Fruit fly (Drosophila melanogaster) whole organism, prepupa: ENCODE measurements around the gene CecA1.

Experiments used
- CG10631 ChIP-seq: fragments of 200-800 bp; sonication (Bioruptor generic); optimal IDR thresholded peaks from 2 replicates; lab custom pipeline; 2016; ENCODE audit warnings: missing biosample characterization, missing genetic modification characterization
- CG34406 ChIP-seq: fragments of 200-800 bp; sonication (Bioruptor generic); optimal IDR thresholded peaks from 3 replicates; lab custom pipeline; 2016; ENCODE audit warnings: missing biosample characterization, missing genetic modification characterization
- CG6854 ChIP-seq: fragments of 200-800 bp; sonication (Bioruptor generic); optimal IDR thresholded peaks from 2 replicates; lab custom pipeline; 2017; ENCODE audit warnings: missing biosample characterization, mild to moderate bottlenecking, missing genetic modification characterization
- CG9139 ChIP-seq: fragments of 200-800 bp; sonication (Bioruptor generic); optimal IDR thresholded peaks from 3 replicates; lab custom pipeline; 2017; ENCODE audit warnings: missing biosample characterization, mild to moderate bottlenecking, missing genetic modification characterization
- Eip93F ChIP-seq: fragments of 200-800 bp; sonication (Bioruptor generic); optimal IDR thresholded peaks from 2 replicates; lab custom pipeline; 2016; ENCODE audit warnings: missing biosample characterization, mild to moderate bottlenecking, missing genetic modification characterization
- Sox102F ChIP-seq: fragments of 200-800 bp; sonication (Bioruptor generic); optimal IDR thresholded peaks from 2 replicates; lab custom pipeline; 2016; ENCODE audit warnings: missing biosample characterization, mild to moderate bottlenecking, missing genetic modification characterization
- eg ChIP-seq: fragments of 200-800 bp; sonication (Bioruptor generic); IDR thresholded peaks from 3 replicates; pipeline ENCODE4 v1.3.6; 2022; ENCODE audit warnings: missing biosample characterization, missing genetic modification characterization
- spab ChIP-seq: fragments of 200-800 bp; sonication (Bioruptor generic); optimal IDR thresholded peaks from 2 replicates; lab custom pipeline; 2017; ENCODE audit warnings: missing biosample characterization, mild to moderate bottlenecking, missing genetic modification characterization, missing genetic modification reagents
- topi ChIP-seq: fragments of 200-800 bp; sonication (Bioruptor generic); optimal IDR thresholded peaks from 3 replicates; lab custom pipeline; 2016; ENCODE audit warnings: missing biosample characterization, missing genetic modification characterization

DNA sequence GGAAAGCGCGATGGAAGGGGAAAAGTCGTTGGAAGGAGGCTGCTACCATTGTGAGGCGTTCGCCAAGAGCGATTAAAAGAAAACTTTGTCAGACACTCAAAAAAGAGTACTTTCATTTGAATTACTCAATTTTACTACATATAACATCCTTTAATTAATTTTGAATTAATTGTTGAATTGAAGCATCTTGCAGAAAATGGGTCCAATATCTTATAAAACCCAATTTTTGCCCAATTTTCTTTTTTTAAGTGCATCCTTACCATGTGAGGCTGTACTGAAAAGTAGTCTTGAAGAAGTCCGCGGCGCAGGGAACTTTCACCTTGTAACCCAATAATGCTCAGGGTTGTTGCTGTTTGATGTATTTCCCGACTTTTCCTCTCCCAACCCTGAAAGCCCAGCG, 24.6 kb downstream of the CecA1 start:
- TF ChIP-seq CG9139 (GFP tag; lab: Kevin White, UChicago) = no peak
- no peak for TF ChIP-seq Eip93F (GFP tag; lab: Kevin White, UChicago)
- no peak for TF ChIP-seq Sox102F
- TF ChIP-seq CG6854 = no peak
- TF ChIP-seq CG10631 = no peak
- TF ChIP-seq spab = no peak
- no peak for TF ChIP-seq CG34406 (GFP tag; lab: Kevin White, UChicago)
- TF ChIP-seq topi = no peak
- TF ChIP-seq eg (GFP tag; lab: Robert Waterston, UW) = no peak
